Fruit fly (Drosophila melanogaster) whole organism, embryonic: Measurements from ENCODE around the gene Actn.
A peak's percentile ranks its signal among the peaks of the same experiment; 100 is the strongest.

ENCODE experiments used
- Aef1 ChIP-seq: fragments of 200-800 bp; sonication (Bioruptor generic); IDR thresholded peaks from 3 replicates; pipeline ENCODE4 v1.3.6; 2022; ENCODE audit warnings: missing biosample characterization, missing genetic modification characterization
- B-H1 ChIP-seq: fragments of 200-800 bp; sonication (Bioruptor generic); IDR thresholded peaks from 3 replicates; pipeline ENCODE4 v1.3.6; 2022; ENCODE audit warnings: missing biosample characterization, missing genetic modification characterization
- C15 ChIP-seq: fragments of 200-800 bp; sonication (Bioruptor generic); IDR thresholded peaks from 3 replicates; pipeline ENCODE4 v1.3.6; 2022; ENCODE audit warnings: missing biosample characterization, missing genetic modification characterization
- CG10565 ChIP-seq: fragments of 200-800 bp; sonication (Bioruptor generic); optimal IDR thresholded peaks from 3 replicates; lab custom pipeline; 2016; ENCODE audit warnings: missing biosample characterization, mild to moderate bottlenecking, missing genetic modification characterization
- CG1602 ChIP-seq: fragments of 200-800 bp; sonication (Bioruptor generic); optimal IDR thresholded peaks from 3 replicates; lab custom pipeline; 2016; ENCODE audit warnings: missing biosample characterization, missing genetic modification characterization
- CG17568 ChIP-seq: fragments of 200-800 bp; sonication (Bioruptor generic); optimal IDR thresholded peaks from 2 replicates; lab custom pipeline; 2018; ENCODE audit warnings: missing biosample characterization, mild to moderate bottlenecking, missing genetic modification characterization, moderate library complexity
- CG1832 ChIP-seq: fragments of 200-800 bp; sonication (Bioruptor generic); optimal IDR thresholded peaks from 2 replicates; lab custom pipeline; 2017; ENCODE audit warnings: missing biosample characterization, mild to moderate bottlenecking, missing genetic modification characterization, inconsistent platforms
- CG33557 ChIP-seq: fragments of 200-800 bp; sonication (Bioruptor generic); optimal IDR thresholded peaks from 2 replicates; lab custom pipeline; 2019; ENCODE audit warnings: missing biosample characterization, mild to moderate bottlenecking, missing genetic modification characterization, moderate library complexity
- CG34422 ChIP-seq: fragments of 200-800 bp; sonication (Bioruptor generic); IDR thresholded peaks from 3 replicates; pipeline ENCODE4 v1.3.6; 2022; ENCODE audit warnings: missing biosample characterization, missing genetic modification characterization
- CG4360 ChIP-seq: fragments of 200-800 bp; sonication (Bioruptor generic); IDR thresholded peaks from 2 replicates; pipeline ENCODE4 v1.3.6; 2022; ENCODE audit warnings: missing biosample characterization, missing genetic modification characterization
- CG4424 ChIP-seq: fragments of 200-800 bp; sonication (Bioruptor generic); optimal IDR thresholded peaks from 3 replicates; lab custom pipeline; 2016; ENCODE audit warnings: missing biosample characterization, missing genetic modification characterization
- CG6175 ChIP-seq: fragments of 200-800 bp; sonication (Bioruptor generic); IDR thresholded peaks from 3 replicates; pipeline ENCODE4 v1.3.6; 2022; ENCODE audit warnings: missing biosample characterization, missing genetic modification characterization
- CG7928 ChIP-seq: fragments of 200-800 bp; sonication (Bioruptor generic); optimal IDR thresholded peaks from 2 replicates; lab custom pipeline; 2017; ENCODE audit warnings: missing biosample characterization, mild to moderate bottlenecking, missing genetic modification characterization
- CG7987 ChIP-seq: fragments of 200-800 bp; sonication (Bioruptor generic); optimal IDR thresholded peaks from 2 replicates; lab custom pipeline; 2018; ENCODE audit warnings: missing biosample characterization, mild to moderate bottlenecking, missing genetic modification characterization, moderate library complexity
- CG8478 ChIP-seq: fragments of >200 bp; optimal IDR thresholded peaks from 2 replicates; lab custom pipeline; 2018
- CG8924 ChIP-seq: fragments of 200-800 bp; optimal IDR thresholded peaks from 3 replicates; lab custom pipeline; 2019; ENCODE audit warnings: missing biosample characterization, mild to moderate bottlenecking, missing genetic modification characterization, moderate library complexity
- CG9817 ChIP-seq: fragments of 200-800 bp; sonication (Bioruptor generic); optimal IDR thresholded peaks from 2 replicates; lab custom pipeline; 2018; ENCODE audit warnings: missing biosample characterization, mild to moderate bottlenecking, missing genetic modification characterization, moderate library complexity
- Camta ChIP-seq: fragments of 200-800 bp; sonication (Bioruptor generic); optimal IDR thresholded peaks from 2 replicates; lab custom pipeline; 2016; ENCODE audit warnings: missing biosample characterization, missing genetic modification characterization
- Drgx ChIP-seq: fragments of 200-800 bp; sonication (Bioruptor generic); IDR thresholded peaks from 2 replicates; pipeline ENCODE4 v1.3.6; 2022; ENCODE audit warnings: missing biosample characterization, missing genetic modification characterization
- Eip74EF ChIP-seq, 2 experiments: fragments of 200-800 bp in 1 of 2; fragments of >200 bp in 1 of 2; sonication (Bioruptor generic) in 1 of 2; optimal IDR thresholded peaks; 2 replicates each; lab custom pipeline; 2017 to 2019; ENCODE audit warnings: missing biosample characterization in 2 of 2, missing genetic modification characterization in 2 of 2, mild to moderate bottlenecking in 1 of 2, moderate library complexity in 1 of 2
- Lim3 ChIP-seq: fragments of 200-800 bp; sonication (Bioruptor generic); IDR thresholded peaks from 2 replicates; pipeline ENCODE4 v1.3.6; 2022; ENCODE audit warnings: missing biosample characterization, missing genetic modification characterization
- Mes4 ChIP-seq: fragments of 200-800 bp; sonication (Bioruptor generic); optimal IDR thresholded peaks from 2 replicates; lab custom pipeline; 2016; ENCODE audit warnings: missing biosample characterization, missing genetic modification characterization
- NK7.1 ChIP-seq: fragments of 200-800 bp; sonication (Bioruptor generic); optimal IDR thresholded peaks from 3 replicates; lab custom pipeline; 2016; ENCODE audit warnings: missing biosample characterization, missing genetic modification characterization
- NfI ChIP-seq: fragments of 200-800 bp; sonication (Bioruptor generic); optimal IDR thresholded peaks from 3 replicates; lab custom pipeline; 2018; ENCODE audit warnings: missing biosample characterization, mild to moderate bottlenecking, missing genetic modification characterization, moderate library complexity
- Opbp ChIP-seq: fragments of 200-800 bp; sonication (Bioruptor generic); IDR thresholded peaks from 3 replicates; pipeline ENCODE4 v1.3.6; 2022; ENCODE audit warnings: missing biosample characterization, missing genetic modification characterization; ENCODE audit not compliant: partially characterized antibody
- Sox100B ChIP-seq: fragments of 200-800 bp; sonication (Bioruptor generic); optimal IDR thresholded peaks from 3 replicates; lab custom pipeline; 2018; ENCODE audit warnings: missing biosample characterization, mild to moderate bottlenecking, missing genetic modification characterization
- abd-A ChIP-seq: fragments of 200-800 bp; sonication (Bioruptor generic); optimal IDR thresholded peaks from 3 replicates; lab custom pipeline; 2019; ENCODE audit warnings: missing biosample characterization, mild to moderate bottlenecking, missing genetic modification characterization, moderate library complexity
- chif ChIP-seq, 2 experiments: fragments of 200-800 bp; sonication (Bioruptor generic); optimal IDR thresholded peaks; 3 replicates each; lab custom pipeline; 2016; ENCODE audit warnings: missing biosample characterization in 2 of 2, missing genetic modification characterization in 2 of 2
- corto ChIP-seq: fragments of 200-800 bp; sonication (Bioruptor generic); optimal IDR thresholded peaks from 2 replicates; lab custom pipeline; 2016; ENCODE audit warnings: missing biosample characterization, mild to moderate bottlenecking, missing genetic modification characterization, moderate library complexity
- dati ChIP-seq: fragments of 200-800 bp; sonication (Bioruptor generic); IDR thresholded peaks from 2 replicates; pipeline ENCODE4 v1.3.6; 2022; ENCODE audit warnings: missing biosample characterization, missing genetic modification characterization
- dm ChIP-seq: fragments of 200-800 bp; sonication (Bioruptor generic); optimal IDR thresholded peaks from 3 replicates; lab custom pipeline; 2016; ENCODE audit warnings: missing biosample characterization, missing genetic modification characterization
- dmrt11E ChIP-seq: fragments of 200-800 bp; sonication (Bioruptor generic); optimal IDR thresholded peaks from 3 replicates; lab custom pipeline; 2018; ENCODE audit warnings: missing biosample characterization, mild to moderate bottlenecking, missing genetic modification characterization, moderate library complexity
- eyg ChIP-seq: fragments of 200-800 bp; sonication (Bioruptor generic); optimal IDR thresholded peaks from 3 replicates; lab custom pipeline; 2016; ENCODE audit warnings: missing biosample characterization, missing genetic modification characterization
- fd96Cb ChIP-seq: fragments of 200-800 bp; sonication (Bioruptor generic); optimal IDR thresholded peaks from 2 replicates; lab custom pipeline; 2018; ENCODE audit warnings: missing biosample characterization, mild to moderate bottlenecking, missing genetic modification characterization, moderate library complexity
- ftz-f1 ChIP-seq: fragments of 200-800 bp; sonication (Bioruptor generic); optimal IDR thresholded peaks from 2 replicates; lab custom pipeline; 2016; ENCODE audit warnings: missing biosample characterization, missing genetic modification characterization
- gt ChIP-seq: fragments of 200-800 bp; sonication (Bioruptor generic); IDR thresholded peaks from 2 replicates; pipeline ENCODE4 v1.3.6; 2022; ENCODE audit warnings: missing biosample characterization, missing genetic modification characterization
- ken ChIP-seq: fragments of 200-800 bp; sonication (Bioruptor generic); IDR thresholded peaks from 3 replicates; pipeline ENCODE4 v1.3.6; 2022; ENCODE audit warnings: missing biosample characterization, missing genetic modification characterization
- knrl ChIP-seq: fragments of 200-800 bp; sonication (Bioruptor generic); IDR thresholded peaks from 3 replicates; pipeline ENCODE4 v1.3.6; 2022; ENCODE audit warnings: missing biosample characterization, missing genetic modification characterization; ENCODE audit not compliant: partially characterized antibody
- lilli ChIP-seq: fragments of 200-800 bp; sonication (Bioruptor generic); optimal IDR thresholded peaks from 3 replicates; lab custom pipeline; 2016; ENCODE audit warnings: missing biosample characterization, missing genetic modification characterization
- lmd ChIP-seq: fragments of 200-800 bp; sonication (Bioruptor generic); IDR thresholded peaks from 2 replicates; pipeline ENCODE4 v1.3.6; 2022; ENCODE audit warnings: missing biosample characterization, missing genetic modification characterization
- mirr ChIP-seq: fragments of 200-800 bp; sonication (Bioruptor generic); optimal IDR thresholded peaks from 3 replicates; lab custom pipeline; 2018; ENCODE audit warnings: missing biosample characterization, mild to moderate bottlenecking, missing genetic modification characterization
- nerfin-2 ChIP-seq: fragments of 200-800 bp; sonication (Bioruptor generic); IDR thresholded peaks from 2 replicates; pipeline ENCODE4 v1.3.6; 2022; ENCODE audit warnings: missing biosample characterization, missing genetic modification characterization; ENCODE audit not compliant: partially characterized antibody
- pita ChIP-seq: fragments of 200-800 bp; sonication (Bioruptor generic); optimal IDR thresholded peaks from 2 replicates; lab custom pipeline; 2017; ENCODE audit warnings: missing biosample characterization, mild to moderate bottlenecking, missing genetic modification characterization
- ro ChIP-seq: fragments of 200-800 bp; sonication (Bioruptor generic); IDR thresholded peaks from 2 replicates; pipeline ENCODE4 v1.3.6; 2022; ENCODE audit warnings: missing biosample characterization, missing genetic modification characterization
- sc ChIP-seq, 3 experiments: fragments of >200 bp in 2 of 3; fragments of 200-800 bp in 1 of 3; sonication (Bioruptor generic) in 1 of 3; optimal IDR thresholded peaks; 2 replicates in 2 of 3; 3 replicates in 1 of 3; lab custom pipeline; 2017; ENCODE audit warnings: mild to moderate bottlenecking in 1 of 3, missing biosample characterization in 1 of 3, missing genetic modification characterization in 1 of 3, missing genetic modification reagents in 1 of 3
- sug ChIP-seq: fragments of 200-800 bp; optimal IDR thresholded peaks from 2 replicates; lab custom pipeline; 2019; ENCODE audit warnings: missing biosample characterization, mild to moderate bottlenecking, missing genetic modification characterization, moderate library complexity
- zfh2 ChIP-seq: fragments of 200-800 bp; sonication (Bioruptor generic); optimal IDR thresholded peaks from 2 replicates; lab custom pipeline; 2016; ENCODE audit warnings: missing biosample characterization, missing genetic modification characterization

Actn gene

DNA sequence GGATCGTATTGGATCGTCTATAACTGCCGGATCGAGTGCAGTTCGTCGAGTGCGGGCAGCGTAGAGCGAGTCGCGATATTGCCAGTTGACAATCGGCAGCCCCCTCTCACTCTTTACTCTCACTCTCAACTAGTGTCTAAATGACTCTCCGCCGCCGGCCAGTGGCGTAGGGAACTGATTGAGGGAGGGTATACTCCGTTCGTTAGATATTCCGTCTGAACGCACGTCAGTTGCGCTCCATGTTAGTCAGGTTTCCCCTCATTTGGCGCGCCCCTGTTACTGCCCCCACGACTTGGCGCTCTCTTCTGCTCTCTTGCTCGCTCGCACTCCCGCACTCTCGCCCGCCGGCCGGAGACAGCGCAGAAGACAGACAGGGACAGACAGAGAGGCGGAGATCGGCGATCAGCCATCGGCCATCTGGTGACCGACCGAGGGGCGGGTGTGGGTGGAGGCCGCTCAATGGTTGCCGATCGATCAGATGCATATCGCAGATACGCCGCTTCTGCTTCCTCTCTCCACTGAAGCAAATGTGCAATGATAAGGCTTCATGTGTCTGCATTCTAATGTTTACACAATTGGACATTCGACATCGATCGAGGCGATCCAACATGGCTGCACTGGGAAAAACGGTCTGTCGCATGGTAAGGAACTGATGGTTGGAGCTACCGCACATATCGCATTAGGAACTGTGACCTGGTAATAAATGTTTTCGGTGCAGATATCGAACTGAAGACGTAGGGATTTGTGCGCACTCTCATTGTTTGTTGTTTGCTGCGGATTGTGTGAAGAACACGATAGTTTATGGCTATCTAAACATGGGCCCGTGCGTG, 8.2 kb upstream of the Actn start, which contains the start of gene moody (continued):
- no peak for TF ChIP-seq corto (GFP tag; lab: Kevin White, UChicago)
- peak; percentile 97 for TF ChIP-seq CG7987 (GFP tag; lab: Kevin White, UChicago)
- peak; percentile 91 for TF ChIP-seq fd96Cb
- TF ChIP-seq C15 (GFP tag; lab: Robert Waterston, UW), result peak; percentile 96
- TF ChIP-seq zfh2 (GFP tag; lab: Kevin White, UChicago), result peak; percentile 98
- TF ChIP-seq CG1832 (GFP tag; lab: Kevin White, UChicago), result peak; percentile 92
- peak; percentile 70 for TF ChIP-seq CG10565 (GFP tag; lab: Kevin White, UChicago)
- peak; percentile 50 for TF ChIP-seq CG8478
- TF ChIP-seq Sox100B, result peak; percentile 83
- peak; percentile 93 for TF ChIP-seq CG1602
- TF ChIP-seq ken (GFP tag; lab: Robert Waterston, UW), result peak; percentile 99
- peak; percentile 97 for TF ChIP-seq sug (tag; lab: Kevin White, UChicago)
- TF ChIP-seq ro (GFP tag; lab: Robert Waterston, UW), result peak; percentile 95
- TF ChIP-seq dmrt11E (tag; lab: Kevin White, UChicago), result peak; percentile 81
- TF ChIP-seq CG4424, result peak; percentile 97
- peak; percentile 95 for TF ChIP-seq ftz-f1 (GFP tag; lab: Kevin White, UChicago)
- peak; percentile 96 for TF ChIP-seq B-H1 (GFP tag; lab: Robert Waterston, UW)
- peak; percentile 96 to 97 for TF ChIP-seq chif (GFP tag; optimal IDR thresholded peaks at IDR 0.05; lab: Kevin White, UChicago)
- peak; percentile 86 for TF ChIP-seq CG33557 (GFP tag; lab: Kevin White, UChicago)
- peak; percentile 98 for TF ChIP-seq Aef1 (GFP tag; lab: Robert Waterston, UW)
- TF ChIP-seq knrl, result peak; percentile 32; the same call in 1 of the 3 replicates
- TF ChIP-seq abd-A (tag; lab: Kevin White, UChicago), result peak; percentile 85
- TF ChIP-seq CG34422 (GFP tag; lab: Robert Waterston, UW), result peak; percentile 98
- peak; percentile 79 for TF ChIP-seq CG7928
- TF ChIP-seq eyg (GFP tag; lab: Kevin White, UChicago), result peak; percentile 96
- TF ChIP-seq Drgx (GFP tag; lab: Robert Waterston, UW), result peak; percentile 99
- TF ChIP-seq NfI (GFP tag; lab: Kevin White, UChicago), result peak; percentile 97
- TF ChIP-seq CG4360 (GFP tag; lab: Robert Waterston, UW), result peak; percentile 79
- peak; percentile 98 for TF ChIP-seq CG6175 (GFP tag; lab: Robert Waterston, UW)
- no peak for TF ChIP-seq pita
- TF ChIP-seq Eip74EF (GFP tag; optimal IDR thresholded peaks at IDR 0.05; lab: Kevin White, UChicago), result peak in 1 of 2 experiments; percentile 89
- peak; percentile 97 for TF ChIP-seq CG9817
- TF ChIP-seq sc (optimal IDR thresholded peaks at IDR 0.05; lab: Kevin White, UChicago), result no peak
- TF ChIP-seq sc (GFP tag; optimal IDR thresholded peaks at IDR 0.05; lab: Kevin White, UChicago), result peak; percentile 83
- peak; percentile 96 for TF ChIP-seq CG8924 (tag; lab: Kevin White, UChicago)
- TF ChIP-seq gt (GFP tag; lab: Robert Waterston, UW), result peak; percentile 94
- TF ChIP-seq Opbp (GFP tag; lab: Robert Waterston, UW), result 0 out of 3 replicates have a peak, but pooled peaks have one; percentile 27
- TF ChIP-seq Camta (GFP tag; lab: Kevin White, UChicago), result peak; percentile 95
- peak; percentile 96 for TF ChIP-seq NK7.1
- TF ChIP-seq dati (GFP tag; lab: Robert Waterston, UW), result peak; percentile 97
- peak; percentile 99 for TF ChIP-seq lilli
- peak; percentile 95 for TF ChIP-seq Mes4
- TF ChIP-seq nerfin-2 (GFP tag; lab: Robert Waterston, UW), result no peak
- peak; percentile 86 for TF ChIP-seq Lim3
- TF ChIP-seq mirr, result peak; percentile 99
- peak; percentile 99 for TF ChIP-seq lmd (GFP tag; lab: Robert Waterston, UW)
- peak; percentile 93 for TF ChIP-seq CG17568
- TF ChIP-seq dm, result peak; percentile 94
